Worm (Caenorhabditis elegans): Measurements from ENCODE around the gene unc-53.
"Not testable (repeated sequence)": the region's sequence is repeated elsewhere in the genome, so short reads cannot be mapped to it uniquely, and the experiment has no call there.

Gene unc-53

DNA sequence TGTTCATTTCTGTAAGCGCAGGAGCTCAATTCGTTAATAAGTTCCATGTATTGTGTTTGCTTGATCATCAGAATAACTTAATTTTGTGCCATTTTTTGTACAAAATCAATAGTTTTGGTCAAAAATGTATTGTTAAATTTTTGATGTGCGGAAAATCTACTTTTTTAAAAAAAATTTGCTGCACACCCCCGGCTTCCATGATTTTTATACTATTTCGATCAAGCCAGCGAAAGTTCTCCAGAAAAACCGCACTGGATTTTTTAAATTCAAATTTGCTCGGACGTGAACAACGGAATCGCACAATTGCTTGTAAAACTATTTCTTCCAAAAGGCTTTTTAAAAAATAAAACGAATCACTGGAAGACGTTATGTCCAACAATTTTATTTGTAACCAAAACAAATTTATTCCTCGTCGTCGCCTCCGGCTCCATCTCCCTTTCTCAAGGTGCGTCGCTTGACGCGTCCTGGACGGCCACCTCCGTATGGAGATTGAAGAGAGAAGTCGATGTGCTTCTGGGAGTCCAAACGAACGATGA, 35.9 kb upstream of the unc-53 start:
- TF ChIP-seq nhr-129 (tag; optimal IDR thresholded peaks at IDR 0.05) (no peak), snpc-4 (tag; optimal IDR thresholded peaks at IDR 0.05) (no peak), zag-1 (tag; optimal IDR thresholded peaks at IDR 0.05) (no peak), aly-2 (tag; optimal IDR thresholded peaks at IDR 0.05) (no peak), egl-27 (tag; optimal IDR thresholded peaks at IDR 0.05) (no peak), nhr-25 (tag; optimal IDR thresholded peaks at IDR 0.05) (no peak), unc-55 (GFP tag; optimal IDR thresholded peaks at IDR 0.05) (no peak), ztf-1 (GFP tag; conservative IDR thresholded peaks at IDR 0.05) (no peak), fos-1 (tag; optimal IDR thresholded peaks at IDR 0.05) (no peak), peb-1 (tag; optimal IDR thresholded peaks at IDR 0.05) (no peak), sma-9 (GFP tag; optimal IDR thresholded peaks at IDR 0.05) (no peak), sma-9 (tag; optimal IDR thresholded peaks at IDR 0.05) (no peak), nhr-12 (tag; optimal IDR thresholded peaks at IDR 0.05) (no peak), ztf-4 (tag; optimal IDR thresholded peaks at IDR 0.05) (no peak), mab-5 (tag; optimal IDR thresholded peaks at IDR 0.05) (no peak), elt-1 (tag; optimal IDR thresholded peaks at IDR 0.05) (no peak), nhr-23 (tag; optimal IDR thresholded peaks at IDR 0.05) (no peak)

DNA sequence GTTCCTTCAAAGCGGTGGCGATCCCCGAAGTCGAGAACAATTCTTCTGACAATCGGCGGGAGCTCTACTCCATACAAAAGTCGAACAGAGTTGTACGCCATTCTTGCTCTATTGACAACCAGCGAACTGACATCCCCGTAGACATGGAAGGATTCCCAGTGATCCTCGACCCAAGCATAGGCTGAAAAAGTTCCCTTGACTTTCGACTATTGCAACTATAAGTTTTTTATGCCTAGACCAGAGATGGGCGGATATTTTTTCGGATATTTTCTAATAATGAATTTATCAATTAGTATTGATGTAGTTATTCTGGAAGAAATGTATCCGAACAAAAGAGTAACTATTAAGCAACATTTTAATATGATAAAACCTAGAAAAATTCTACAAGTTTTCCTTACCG, 32.5 kb upstream of the unc-53 start, which contains the start of gene W10C6.2:
TSS of gene W10C6.2 (minus strand) at position 101 of the 400 bp plus-strand sequence.
- not testable (repeated sequence) for TF ChIP-seq sem-4 (tag; optimal IDR thresholded peaks at IDR 0.05); ztf-1 (GFP tag; conservative IDR thresholded peaks at IDR 0.05); skn-1 (tag; optimal IDR thresholded peaks at IDR 0.05)

DNA sequence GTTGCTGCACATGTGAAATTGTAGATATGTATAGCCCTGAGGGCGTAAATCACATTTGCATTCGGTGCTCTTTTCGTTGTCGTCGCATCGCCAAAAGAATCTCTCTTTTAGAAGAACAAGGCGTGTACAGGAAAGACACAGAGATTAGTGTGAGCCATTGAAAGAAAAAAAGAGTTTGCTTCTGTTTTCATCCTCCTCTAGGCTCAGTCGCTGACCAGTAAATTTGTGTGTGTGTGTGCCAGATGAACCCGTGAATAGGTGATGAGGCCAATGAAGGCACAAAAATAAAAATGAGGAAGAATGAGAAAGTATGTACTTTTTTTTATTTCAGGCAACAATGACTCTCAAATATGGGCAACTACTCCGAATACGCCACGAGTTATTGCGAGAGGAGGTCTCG, 23.2 kb upstream of the unc-53 start, which contains the start of gene mat-2:
TSS of gene mat-2 (plus strand) at position 301 of the 400 bp plus-strand sequence.
- no peak for TF ChIP-seq lin-11 (tag; optimal IDR thresholded peaks at IDR 0.05)
- TF ChIP-seq elt-3 (tag; optimal IDR thresholded peaks at IDR 0.05): no peak
- no peak for TF ChIP-seq gmeb-1 (tag; optimal IDR thresholded peaks at IDR 0.05)
- TF ChIP-seq crh-2 (tag; optimal IDR thresholded peaks at IDR 0.05): no peak
- TF ChIP-seq peb-1 (tag; optimal IDR thresholded peaks at IDR 0.05): no peak
- TF ChIP-seq nhr-10 (tag; optimal IDR thresholded peaks at IDR 0.05): no peak
- TF ChIP-seq nhr-25 (tag; optimal IDR thresholded peaks at IDR 0.05): no peak
- no peak for TF ChIP-seq sma-9 (GFP tag; optimal IDR thresholded peaks at IDR 0.05)
- TF ChIP-seq sma-9 (tag; optimal IDR thresholded peaks at IDR 0.05): no peak

DNA sequence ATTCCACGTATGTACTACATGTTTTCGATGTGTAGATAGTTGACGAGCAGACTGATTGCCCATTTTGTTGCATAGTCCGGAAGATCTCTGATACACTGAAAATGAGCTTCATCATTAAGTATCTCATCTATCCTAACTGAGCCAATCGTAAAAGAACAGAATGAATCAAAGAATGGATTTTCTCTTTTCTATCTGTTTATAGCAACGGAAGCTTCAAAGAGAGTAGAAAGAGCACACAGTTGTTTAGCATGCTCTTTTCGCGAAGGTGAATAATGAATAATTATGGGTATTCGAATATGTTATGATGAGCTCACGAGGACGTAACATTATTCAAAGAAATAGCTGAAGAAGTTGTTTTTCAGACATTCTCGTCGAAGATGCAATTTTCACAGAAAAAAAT, 21.9 kb upstream of the unc-53 start, which contains the start of gene glb-4:
TSS of gene glb-4 (minus strand) at position 101 of the 400 bp plus-strand sequence.
- no peak for TF ChIP-seq unc-55 (GFP tag; optimal IDR thresholded peaks at IDR 0.05)
- no peak for TF ChIP-seq alr-1 (tag; optimal IDR thresholded peaks at IDR 0.05)
- no peak for TF ChIP-seq unc-62 (GFP tag; optimal IDR thresholded peaks at IDR 0.05)
- TF ChIP-seq nhr-10 (tag; optimal IDR thresholded peaks at IDR 0.05): no peak

DNA sequence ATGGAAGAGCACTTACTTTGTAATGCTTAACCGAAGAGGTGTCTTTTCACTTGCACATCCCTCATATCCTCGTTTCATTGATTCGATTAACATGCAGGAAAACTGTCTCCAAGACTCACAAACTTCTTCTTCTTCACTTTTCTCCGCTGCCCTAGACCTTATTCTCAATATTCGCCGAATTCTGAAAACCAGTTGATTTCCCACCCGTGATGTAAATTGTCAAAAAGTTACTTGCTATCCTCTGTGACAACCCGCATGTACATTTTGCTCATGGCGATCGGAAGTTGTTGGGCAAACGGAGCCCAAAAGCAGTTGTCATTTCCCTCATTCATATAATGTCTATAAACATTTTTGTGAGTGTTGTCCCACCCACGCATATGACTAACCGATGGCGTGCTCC, 21.2 kb upstream of the unc-53 start:
- TF ChIP-seq nhr-77 (tag; optimal IDR thresholded peaks at IDR 0.05): no peak

DNA sequence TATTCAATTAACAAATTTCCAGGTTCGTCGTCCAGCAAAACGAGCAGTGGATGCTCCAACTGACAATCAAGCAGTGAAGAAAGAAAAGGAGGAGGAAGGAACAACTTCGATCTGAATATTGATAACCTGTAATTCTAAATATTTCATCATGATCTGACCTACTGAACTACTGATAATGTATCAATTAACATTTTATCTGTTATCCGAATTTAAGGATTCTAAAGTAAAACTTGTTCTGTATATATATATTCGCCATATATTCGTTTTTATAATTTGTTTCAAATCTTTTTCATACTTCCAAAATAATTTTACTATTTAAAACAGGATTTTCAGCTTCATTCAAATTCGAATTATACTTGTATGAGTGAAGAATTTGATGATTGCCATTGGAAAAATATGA, 18.6 kb upstream of the unc-53 start, which contains the start of gene apc-17:
TSS of gene apc-17 (plus strand) at position 301 of the 400 bp plus-strand sequence.
- TF ChIP-seq nhr-77 (tag; optimal IDR thresholded peaks at IDR 0.05): no peak
- TF ChIP-seq unc-62 (GFP tag; optimal IDR thresholded peaks at IDR 0.05): no peak
- TF ChIP-seq mbf-1 (tag; optimal IDR thresholded peaks at IDR 0.05): no peak
- TF ChIP-seq sma-3 (GFP tag; optimal IDR thresholded peaks at IDR 0.05): no peak
- no peak for TF ChIP-seq mab-5 (tag; optimal IDR thresholded peaks at IDR 0.05)
- no peak for TF ChIP-seq lin-13 (GFP tag; optimal IDR thresholded peaks at IDR 0.05)
- TF ChIP-seq R02D3.7 (tag; optimal IDR thresholded peaks at IDR 0.05): no peak
- no peak for TF ChIP-seq ZK546.5 (tag; optimal IDR thresholded peaks at IDR 0.05)
- no peak for TF ChIP-seq lsy-2 (tag; optimal IDR thresholded peaks at IDR 0.05)
- TF ChIP-seq unc-55 (GFP tag; optimal IDR thresholded peaks at IDR 0.05): no peak
- TF ChIP-seq fos-1 (tag; optimal IDR thresholded peaks at IDR 0.05): no peak
- TF ChIP-seq ztf-4 (tag; optimal IDR thresholded peaks at IDR 0.05): no peak
- no peak for TF ChIP-seq alr-1 (tag; optimal IDR thresholded peaks at IDR 0.05)
